Fruit fly (Drosophila melanogaster): Measurements from ENCODE around the gene SAK.

DNA sequence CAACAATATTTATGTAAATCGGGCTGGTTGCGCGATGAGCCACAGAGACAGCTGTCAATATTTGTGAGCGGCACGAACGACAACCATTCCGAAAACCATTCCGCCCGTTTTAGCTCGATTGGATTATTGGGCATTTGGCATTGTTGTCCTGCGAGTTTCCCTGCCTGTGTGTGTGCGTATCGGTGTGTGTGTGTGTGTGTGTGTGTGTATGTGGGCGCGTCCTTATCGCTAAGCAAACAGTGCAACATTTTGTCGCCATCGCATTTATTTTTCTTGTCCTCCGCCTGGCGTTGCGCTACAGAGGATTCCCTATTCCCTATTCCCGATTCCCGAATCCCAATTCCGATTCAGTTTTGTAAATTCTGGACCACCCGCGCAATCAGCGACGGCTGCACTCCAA is 43.8 kb downstream of the SAK start:
- TF ChIP-seq CoRest (tag; optimal IDR thresholded peaks at IDR 0.05) (no peak), CTCF (GFP tag; optimal IDR thresholded peaks at IDR 0.05) (no peak), pb (GFP tag; optimal IDR thresholded peaks at IDR 0.05) (no peak), chif (GFP tag; optimal IDR thresholded peaks at IDR 0.05) (no peak), Poxn (GFP tag; IDR thresholded peaks at IDR 0.05) (no peak), ranshi (GFP tag; IDR thresholded peaks at IDR 0.05) (no peak), H15 (GFP tag; IDR thresholded peaks at IDR 0.05) (no peak), pfk (GFP tag; optimal IDR thresholded peaks at IDR 0.05) (no peak), pros (GFP tag; optimal IDR thresholded peaks at IDR 0.05) (no peak)

Measured in whole organism, embryonic.